Worm (Caenorhabditis elegans) whole organism, L4 larva: ENCODE measurements around the gene Y71H10B.1.

Experiments used
- D1046.2 ChIP-seq: fragments of 200-800 bp; sonication (Bioruptor generic); IDR thresholded peaks from 2 replicates; pipeline ENCODE4 v1.3.6; 2022; ENCODE audit warnings: missing genetic modification characterization, missing compliant biosample characterization
- F10B5.3 ChIP-seq: sonication (generic microtip); optimal IDR thresholded peaks from 2 replicates; lab custom pipeline; 2016; ENCODE audit warnings: mild to moderate bottlenecking, missing genetic modification characterization, missing compliant biosample characterization
- F44E2.7 ChIP-seq: fragments of 200-800 bp; sonication (Bioruptor generic); IDR thresholded peaks from 2 replicates; pipeline ENCODE4 v2.1.2; 2022; ENCODE audit warnings: missing genetic modification characterization, missing compliant biosample characterization
- F49E8.2 ChIP-seq: sonication (generic microtip); optimal IDR thresholded peaks from 2 replicates; lab custom pipeline; 2016; ENCODE audit warnings: missing compliant biosample characterization, mild to moderate bottlenecking, missing genetic modification characterization, borderline replicate concordance
- T26A8.4 ChIP-seq: fragments of 200-800 bp; sonication (Bioruptor generic); IDR thresholded peaks from 2 replicates; pipeline ENCODE4 v1.3.6; 2022; ENCODE audit warnings: missing genetic modification characterization, missing compliant biosample characterization
- Y105C5A.15 ChIP-seq: fragments of 200-800 bp; sonication (Bioruptor generic); IDR thresholded peaks from 2 replicates; pipeline ENCODE4 v1.3.6; 2022; ENCODE audit warnings: missing genetic modification characterization, missing compliant biosample characterization
- Y48G9A.11 ChIP-seq: fragments of 200-800 bp; sonication (Bioruptor generic); IDR thresholded peaks from 2 replicates; pipeline ENCODE4 v1.3.6; 2022; ENCODE audit warnings: missing genetic modification reagents, missing genetic modification characterization, missing compliant biosample characterization
- Y75B8A.6 ChIP-seq: fragments of 200-800 bp; sonication (Bioruptor generic); IDR thresholded peaks from 2 replicates; pipeline ENCODE4 v1.3.6; 2022; ENCODE audit warnings: missing genetic modification reagents, missing genetic modification characterization, missing compliant biosample characterization
- aha-1 ChIP-seq: fragments of 150-350 bp; peaks from one replicate; lab custom pipeline; 2014; ENCODE audit warnings: missing biosample characterization, missing genetic modification characterization
- aly-2 ChIP-seq: sonication (generic microtip); optimal IDR thresholded peaks from 2 replicates; lab custom pipeline; 2018; ENCODE audit warnings: missing biosample characterization, missing genetic modification characterization
- attf-4 ChIP-seq: sonication (generic microtip); optimal IDR thresholded peaks from 3 replicates; lab custom pipeline; 2017; ENCODE audit warnings: missing biosample characterization, missing genetic modification characterization
- ceh-28 ChIP-seq: fragments of 150-350 bp; optimal IDR thresholded peaks from 2 replicates; lab custom pipeline; 2014; ENCODE audit warnings: missing biosample characterization, missing genetic modification reagents, missing genetic modification characterization
- ces-1 ChIP-seq: fragments of 150-350 bp; sonication (generic microtip); optimal IDR thresholded peaks from 4 replicates; lab custom pipeline; 2014; ENCODE audit warnings: missing biosample characterization, missing genetic modification reagents, missing genetic modification characterization
- ctbp-1 ChIP-seq: fragments of 200-800 bp; sonication (Bioruptor generic); IDR thresholded peaks from 2 replicates; pipeline ENCODE4 v1.3.6; 2022; ENCODE audit warnings: missing genetic modification reagents, missing genetic modification characterization, missing compliant biosample characterization
- daf-8 ChIP-seq: fragments of 200-800 bp; sonication (Bioruptor generic); IDR thresholded peaks from 2 replicates; pipeline ENCODE4 v1.3.6; 2022; ENCODE audit warnings: missing genetic modification characterization, missing compliant biosample characterization
- dmd-6 ChIP-seq: fragments of 200-800 bp; sonication (Bioruptor generic); IDR thresholded peaks from 2 replicates; pipeline ENCODE4 v1.3.6; 2022; ENCODE audit warnings: missing genetic modification reagents, missing genetic modification characterization, missing compliant biosample characterization
- dmd-8 ChIP-seq: fragments of 200-800 bp; sonication (Bioruptor generic); IDR thresholded peaks from 2 replicates; pipeline ENCODE4 v1.3.6; 2022; ENCODE audit warnings: missing genetic modification characterization, missing compliant biosample characterization
- dmd-9 ChIP-seq: fragments of 200-800 bp; sonication (Bioruptor generic); IDR thresholded peaks from 2 replicates; pipeline ENCODE4 v1.3.6; 2022; ENCODE audit warnings: missing genetic modification reagents, missing genetic modification characterization, missing compliant biosample characterization
- egl-43 ChIP-seq: fragments of 200-800 bp; sonication (Bioruptor generic); IDR thresholded peaks from 2 replicates; pipeline ENCODE4 v1.3.6; 2022; ENCODE audit warnings: missing genetic modification reagents, missing genetic modification characterization, missing compliant biosample characterization
- fkh-10 ChIP-seq: fragments of 150-350 bp; optimal IDR thresholded peaks from 2 replicates; lab custom pipeline; 2014; ENCODE audit warnings: missing biosample characterization, missing genetic modification reagents, missing genetic modification characterization
- fos-1 ChIP-seq: fragments of 150-350 bp; optimal IDR thresholded peaks from 2 replicates; lab custom pipeline; 2014; ENCODE audit warnings: missing biosample characterization, missing genetic modification characterization
- hif-1 ChIP-seq, 2 experiments: sonication (generic microtip); optimal IDR thresholded peaks; 2 replicates each; lab custom pipeline; 2016 to 2017; ENCODE audit warnings: missing compliant biosample characterization in 2 of 2, missing genetic modification characterization in 2 of 2, missing genetic modification reagents in 2 of 2, missing genotype in 2 of 2, mild to moderate bottlenecking in 1 of 2
- hlh-30 ChIP-seq: sonication (generic microtip); optimal IDR thresholded peaks from 2 replicates; lab custom pipeline; 2017; ENCODE audit warnings: antibody characterized with exemption, mild to moderate bottlenecking, missing genetic modification characterization, missing compliant biosample characterization; ENCODE audit not compliant: insufficient read depth
- jun-1 ChIP-seq: fragments of 150-350 bp; optimal IDR thresholded peaks from 2 replicates; lab custom pipeline; 2014; ENCODE audit warnings: missing biosample characterization, missing genetic modification reagents, missing genetic modification characterization
- lin-1 ChIP-seq: fragments of 200-800 bp; sonication (Bioruptor generic); IDR thresholded peaks from 2 replicates; pipeline ENCODE4 v1.3.6; 2022; ENCODE audit warnings: missing genetic modification reagents, missing genetic modification characterization, missing compliant biosample characterization
- lin-13 ChIP-seq: fragments of 150-350 bp; optimal IDR thresholded peaks from 2 replicates; lab custom pipeline; 2014; ENCODE audit warnings: missing biosample characterization, missing genetic modification reagents, missing genetic modification characterization
- lin-29 ChIP-seq: fragments of 200-800 bp; sonication (Bioruptor generic); IDR thresholded peaks from 2 replicates; pipeline ENCODE4 v1.3.6; 2022; ENCODE audit warnings: missing genetic modification reagents, missing genetic modification characterization, missing compliant biosample characterization
- lsy-2 ChIP-seq, 2 experiments: fragments of 150-350 bp in 1 of 2; sonication (generic microtip) in 1 of 2; optimal IDR thresholded peaks; 2 replicates each; lab custom pipeline; 2014 to 2017; ENCODE audit warnings: missing biosample characterization in 2 of 2, missing genetic modification characterization in 2 of 2
- madf-5 ChIP-seq, 2 experiments: fragments of 200-800 bp; sonication (Bioruptor generic); IDR thresholded peaks; 2 replicates each; pipeline ENCODE4 v1.3.6; 2022; ENCODE audit warnings: missing compliant biosample characterization in 2 of 2, missing genetic modification characterization in 2 of 2
- madf-9 ChIP-seq: fragments of 200-800 bp; sonication (Bioruptor generic); conservative IDR thresholded peaks from 2 replicates; pipeline ENCODE4 v1.3.6; 2022; ENCODE audit warnings: missing genetic modification reagents, missing genetic modification characterization, missing compliant biosample characterization
- mdt-29 ChIP-seq: fragments of 200-800 bp; sonication (Bioruptor generic); IDR thresholded peaks from 2 replicates; pipeline ENCODE4 v1.3.6; 2022; ENCODE audit warnings: missing genetic modification reagents, missing genetic modification characterization, missing compliant biosample characterization
- mep-1 ChIP-seq: fragments of 150-350 bp; sonication (generic microtip); optimal IDR thresholded peaks from 3 replicates; lab custom pipeline; 2014; ENCODE audit warnings: missing biosample characterization, missing genetic modification characterization
- mes-2 ChIP-seq: sonication (generic microtip); optimal IDR thresholded peaks from 2 replicates; lab custom pipeline; 2016; ENCODE audit warnings: missing genotype, mild to moderate bottlenecking, missing genetic modification characterization, missing compliant biosample characterization; ENCODE audit not compliant: poor library complexity, severe bottlenecking
- mxl-3 ChIP-seq: fragments of 200-800 bp; sonication (Bioruptor generic); optimal IDR thresholded peaks from 2 replicates; lab custom pipeline; 2018; ENCODE audit warnings: mild to moderate bottlenecking, missing genetic modification characterization, missing compliant biosample characterization
- nhr-10 ChIP-seq: fragments of 150-350 bp; optimal IDR thresholded peaks from 2 replicates; lab custom pipeline; 2014; ENCODE audit warnings: missing biosample characterization, missing genetic modification characterization
- nhr-237 ChIP-seq: sonication (generic microtip); optimal IDR thresholded peaks from 2 replicates; lab custom pipeline; 2017; ENCODE audit warnings: missing biosample characterization, missing genetic modification characterization
- nhr-28 ChIP-seq: fragments of 150-350 bp; optimal IDR thresholded peaks from 2 replicates; lab custom pipeline; 2014; ENCODE audit warnings: missing biosample characterization, missing genetic modification characterization
- php-3 ChIP-seq: fragments of 200-800 bp; sonication (Bioruptor generic); IDR thresholded peaks from 2 replicates; pipeline ENCODE4 v1.3.6; 2022; ENCODE audit warnings: missing genetic modification reagents, missing genetic modification characterization, missing compliant biosample characterization
- rbr-2 ChIP-seq: sonication (generic microtip); optimal IDR thresholded peaks from 2 replicates; lab custom pipeline; 2016; ENCODE audit warnings: missing genotype, missing genetic modification characterization, missing compliant biosample characterization
- saeg-2 ChIP-seq: fragments of 200-800 bp; sonication (Bioruptor generic); IDR thresholded peaks from 2 replicates; pipeline ENCODE4 v1.3.6; 2022; ENCODE audit warnings: missing genetic modification reagents, missing genetic modification characterization, missing compliant biosample characterization
- set-16 ChIP-seq: fragments of 200-800 bp; sonication (Bioruptor generic); IDR thresholded peaks from 2 replicates; pipeline ENCODE4 v1.3.6; 2022; ENCODE audit warnings: missing genetic modification reagents, missing genetic modification characterization, missing compliant biosample characterization
- snpc-1.2 ChIP-seq: fragments of 200-800 bp; sonication (Bioruptor generic); IDR thresholded peaks from 2 replicates; pipeline ENCODE4 v1.3.6; 2022; ENCODE audit warnings: missing genetic modification reagents, missing genetic modification characterization, missing compliant biosample characterization
- spr-3 ChIP-seq: fragments of 200-800 bp; sonication (Bioruptor generic); optimal IDR thresholded peaks from 2 replicates; lab custom pipeline; 2018; ENCODE audit warnings: mild to moderate bottlenecking, missing genetic modification characterization, missing compliant biosample characterization
- unc-62 ChIP-seq, 3 experiments: fragments of 150-350 bp in 1 of 3; sonication (generic microtip); optimal IDR thresholded peaks in 2 of 3; peaks in 1 of 3; 1 replicate in 1 of 3; 2 replicates in 2 of 3; lab custom pipeline; 2014 to 2017; ENCODE audit warnings: missing biosample characterization in 3 of 3, missing genetic modification characterization in 3 of 3, missing genetic modification reagents in 3 of 3, missing genotype in 1 of 3
- vab-7 ChIP-seq: fragments of 200-800 bp; sonication (Bioruptor generic); IDR thresholded peaks from 2 replicates; pipeline ENCODE4 v1.3.6; 2022; ENCODE audit warnings: missing genetic modification reagents, missing genetic modification characterization, missing compliant biosample characterization
- zag-1 ChIP-seq: fragments of 150-350 bp; optimal IDR thresholded peaks from 2 replicates; lab custom pipeline; 2014; ENCODE audit warnings: missing biosample characterization, missing genetic modification characterization
- zfp-2 ChIP-seq: sonication (generic microtip); optimal IDR thresholded peaks from 2 replicates; lab custom pipeline; 2016; ENCODE audit warnings: mild to moderate bottlenecking, missing genetic modification characterization, missing compliant biosample characterization
- zip-2 ChIP-seq: fragments of 150-350 bp; optimal IDR thresholded peaks from 2 replicates; lab custom pipeline; 2014; ENCODE audit warnings: missing biosample characterization, missing genetic modification characterization

The Y71H10B.1 gene

ce11 chrX:2858380-2858779 is 18.3 kb upstream of the Y71H10B.1 start:
- TF ChIP-seq D1046.2 = no peak
- no peak for TF ChIP-seq Y75B8A.6 (GFP tag; lab: Robert Waterston, UW)
- TF ChIP-seq mdt-29 (GFP tag; lab: Robert Waterston, UW) = no peak
- no peak for TF ChIP-seq mxl-3
- no peak for TF ChIP-seq set-16
- TF ChIP-seq zip-2 = no peak
- TF ChIP-seq zfp-2 (tag; lab: Kevin White, UChicago) = no peak
- peak; percentile 82 for TF ChIP-seq hlh-30 (tag; lab: Kevin White, UChicago)
- no peak for TF ChIP-seq lin-1 (GFP tag; lab: Robert Waterston, UW)
- no peak for TF ChIP-seq fkh-10 (GFP tag; lab: Kevin White, UChicago)
- peak; percentile 14 for TF ChIP-seq nhr-28 (tag; lab: Kevin White, UChicago)
- TF ChIP-seq dmd-8 (GFP tag; lab: Robert Waterston, UW) = no peak
- TF ChIP-seq jun-1 (tag; lab: Kevin White, UChicago) = no peak
- TF ChIP-seq nhr-10 (tag; lab: Kevin White, UChicago) = no peak
- TF ChIP-seq F10B5.3 (tag; lab: Kevin White, UChicago) = no peak
- TF ChIP-seq egl-43 (GFP tag; lab: Robert Waterston, UW) = no peak
- peak; percentile 28 for TF ChIP-seq mep-1
- TF ChIP-seq T26A8.4 (GFP tag; lab: Robert Waterston, UW) = no peak
- TF ChIP-seq Y105C5A.15 (GFP tag; lab: Robert Waterston, UW) = no peak
- no peak for TF ChIP-seq F49E8.2 (tag; lab: Kevin White, UChicago)
- no peak for TF ChIP-seq snpc-1.2 (GFP tag; lab: Robert Waterston, UW)
- no peak for TF ChIP-seq saeg-2 (GFP tag; lab: Robert Waterston, UW)
- TF ChIP-seq ctbp-1 (GFP tag; lab: Robert Waterston, UW) = no peak
- TF ChIP-seq Y48G9A.11 (GFP tag; lab: Robert Waterston, UW) = no peak

- TF ChIP-seq fos-1 (tag; lab: Kevin White, UChicago) = no peak
- no peak for TF ChIP-seq spr-3 (GFP tag; lab: Kevin White, UChicago)
- TF ChIP-seq nhr-237 (tag; lab: Kevin White, UChicago) = no peak
- no peak for TF ChIP-seq ces-1
- TF ChIP-seq lin-29 (GFP tag; lab: Robert Waterston, UW) = no peak
- TF ChIP-seq daf-8 (GFP tag; lab: Robert Waterston, UW) = no peak
- TF ChIP-seq unc-62 (GFP tag; optimal IDR thresholded peaks at IDR 0.05 in 1 of 2; lab: Kevin White, UChicago) = no peak
- no peak for TF ChIP-seq unc-62 (tag; optimal IDR thresholded peaks at IDR 0.05; lab: Kevin White, UChicago)
- TF ChIP-seq hif-1 (tag; optimal IDR thresholded peaks at IDR 0.05; lab: Kevin White, UChicago) = peak in 1 of 2 experiments; percentile 7
- TF ChIP-seq D1046.2 = no peak
- peak; percentile 38 for TF ChIP-seq aha-1 (tag; lab: Kevin White, UChicago)
- no peak for TF ChIP-seq aly-2 (tag; lab: Kevin White, UChicago)
- peak; percentile 91 for TF ChIP-seq mes-2 (tag; lab: Kevin White, UChicago)
- TF ChIP-seq Y48G9A.11 (GFP tag; lab: Robert Waterston, UW) = no peak
- no peak for TF ChIP-seq dmd-6 (GFP tag; lab: Robert Waterston, UW)
- TF ChIP-seq zag-1 (tag; lab: Kevin White, UChicago) = no peak
- no peak for TF ChIP-seq rbr-2
- peak; percentile 26 for TF ChIP-seq nhr-28 (tag; lab: Kevin White, UChicago)
- TF ChIP-seq dmd-9 (GFP tag; lab: Robert Waterston, UW) = no peak
- TF ChIP-seq vab-7 (GFP tag; lab: Robert Waterston, UW) = no peak
- no peak for TF ChIP-seq set-16
- TF ChIP-seq lsy-2 (tag; optimal IDR thresholded peaks at IDR 0.05; lab: Kevin White, UChicago) = peak in 1 of 2 experiments; percentile 46
- TF ChIP-seq ceh-28 = no peak
- TF ChIP-seq php-3 = no peak
- TF ChIP-seq lin-13 (GFP tag; lab: Kevin White, UChicago) = no peak
- no peak for TF ChIP-seq F44E2.7
- no peak for TF ChIP-seq attf-4 (tag; lab: Kevin White, UChicago)
- TF ChIP-seq madf-9 (GFP tag; lab: Robert Waterston, UW) = no peak
- no peak for TF ChIP-seq F49E8.2 (tag; lab: Kevin White, UChicago)
- TF ChIP-seq madf-5 (GFP tag; IDR thresholded peaks at IDR 0.05; lab: Robert Waterston, UW) = no peak
These were observed 17.2 kb upstream of the Y71H10B.1 start, which contains the start of gene tra-4 for ce11 chrX:2857070-2857825. tra-4 (minus strand) TSS chrX:2857603.
